Fruit fly (Drosophila melanogaster) whole organism, embryonic: ENCODE measurements around the gene holn1.

Source experiments
- Antp ChIP-seq: fragments of 200-800 bp; sonication (Bioruptor generic); optimal IDR thresholded peaks from 3 replicates; lab custom pipeline; 2016; ENCODE audit warnings: missing biosample characterization, missing genetic modification characterization
- B-H2 ChIP-seq: fragments of 200-800 bp; sonication (Bioruptor generic); optimal IDR thresholded peaks from 2 replicates; lab custom pipeline; 2018; ENCODE audit warnings: missing biosample characterization, mild to moderate bottlenecking, missing genetic modification characterization
- Bdp1 ChIP-seq: fragments of 200-800 bp; sonication (Bioruptor generic); optimal IDR thresholded peaks from 3 replicates; lab custom pipeline; 2016; ENCODE audit warnings: missing biosample characterization, missing genetic modification characterization
- CG10321 ChIP-seq: fragments of 200-800 bp; sonication (Bioruptor generic); IDR thresholded peaks from 2 replicates; pipeline ENCODE4 v1.3.6; 2022; ENCODE audit warnings: missing biosample characterization, missing genetic modification characterization
- CG10959 ChIP-seq: fragments of 200-800 bp; sonication (Bioruptor generic); IDR thresholded peaks from 2 replicates; pipeline ENCODE4 v1.3.6; 2022; ENCODE audit warnings: missing biosample characterization, missing genetic modification characterization
- CG12236 ChIP-seq: fragments of 200-800 bp; sonication (Bioruptor generic); optimal IDR thresholded peaks from 2 replicates; lab custom pipeline; 2016; ENCODE audit warnings: missing biosample characterization, missing genetic modification characterization
- CG12744 ChIP-seq: fragments of 200-800 bp; sonication (Bioruptor generic); optimal IDR thresholded peaks from 2 replicates; lab custom pipeline; 2016; ENCODE audit warnings: missing biosample characterization, missing genetic modification characterization
- CG14710 ChIP-seq: fragments of 200-800 bp; sonication (Bioruptor generic); optimal IDR thresholded peaks from 3 replicates; lab custom pipeline; 2019; ENCODE audit warnings: missing biosample characterization, mild to moderate bottlenecking, missing genetic modification characterization, moderate library complexity
- CG16779 ChIP-seq: fragments of 200-800 bp; sonication (Bioruptor generic); IDR thresholded peaks from 2 replicates; pipeline ENCODE4 v1.3.6; 2022; ENCODE audit warnings: missing biosample characterization, missing genetic modification characterization
- CG17359 ChIP-seq: fragments of 200-800 bp; sonication (Bioruptor generic); optimal IDR thresholded peaks from 3 replicates; lab custom pipeline; 2018; ENCODE audit warnings: missing biosample characterization, mild to moderate bottlenecking, missing genetic modification characterization, moderate library complexity
- CG18262 ChIP-seq: fragments of 200-800 bp; optimal IDR thresholded peaks from 3 replicates; lab custom pipeline; 2019; ENCODE audit warnings: missing biosample characterization, mild to moderate bottlenecking, missing genetic modification characterization, moderate library complexity
- CG18764 ChIP-seq: fragments of 200-800 bp; sonication (Bioruptor generic); optimal IDR thresholded peaks from 3 replicates; lab custom pipeline; 2016; ENCODE audit warnings: missing biosample characterization, missing genetic modification characterization
- CG2678 ChIP-seq: fragments of 200-800 bp; sonication (Bioruptor generic); optimal IDR thresholded peaks from 3 replicates; lab custom pipeline; 2019; ENCODE audit warnings: missing biosample characterization, mild to moderate bottlenecking, missing genetic modification characterization, moderate library complexity
- CG30020 ChIP-seq: fragments of 200-800 bp; optimal IDR thresholded peaks from 2 replicates; lab custom pipeline; 2019; ENCODE audit warnings: missing biosample characterization, mild to moderate bottlenecking, missing genetic modification characterization, moderate library complexity
- CG30431 ChIP-seq: fragments of 200-800 bp; sonication (Bioruptor generic); optimal IDR thresholded peaks from 2 replicates; lab custom pipeline; 2017; ENCODE audit warnings: missing biosample characterization, missing genetic modification characterization
- CG31388 ChIP-seq: fragments of 200-800 bp; sonication (Bioruptor generic); optimal IDR thresholded peaks from 2 replicates; lab custom pipeline; 2016; ENCODE audit warnings: missing biosample characterization, missing genetic modification characterization
- CG32532 ChIP-seq: fragments of 200-800 bp; sonication (Bioruptor generic); IDR thresholded peaks from 2 replicates; pipeline ENCODE4 v1.3.6; 2022; ENCODE audit warnings: missing biosample characterization, missing genetic modification characterization
- CG3407 ChIP-seq: fragments of 200-800 bp; sonication (Bioruptor generic); optimal IDR thresholded peaks from 2 replicates; lab custom pipeline; 2018; ENCODE audit warnings: missing biosample characterization, mild to moderate bottlenecking, missing genetic modification characterization
- CG4328 ChIP-seq: fragments of 200-800 bp; sonication (Bioruptor generic); optimal IDR thresholded peaks from 3 replicates; lab custom pipeline; 2017; ENCODE audit warnings: missing biosample characterization, missing genetic modification reagents, missing genetic modification characterization
- CG43689 ChIP-seq: fragments of 200-800 bp; sonication (Bioruptor generic); IDR thresholded peaks from 2 replicates; pipeline ENCODE4 v1.3.6; 2022; ENCODE audit warnings: missing biosample characterization, missing genetic modification characterization
- CG6272 ChIP-seq: fragments of 200-800 bp; sonication (Bioruptor generic); IDR thresholded peaks from 2 replicates; pipeline ENCODE4 v1.3.6; 2022; ENCODE audit warnings: missing biosample characterization, missing genetic modification characterization
- CG7786 ChIP-seq: fragments of 200-800 bp; sonication (Bioruptor generic); optimal IDR thresholded peaks from 2 replicates; lab custom pipeline; 2016; ENCODE audit warnings: missing biosample characterization, missing genetic modification characterization
- CG7839 ChIP-seq: fragments of 200-800 bp; sonication (Bioruptor generic); optimal IDR thresholded peaks from 3 replicates; lab custom pipeline; 2018; ENCODE audit warnings: missing biosample characterization, mild to moderate bottlenecking, missing genetic modification characterization, moderate library complexity
- CG9876 ChIP-seq: fragments of 200-800 bp; sonication (Bioruptor generic); optimal IDR thresholded peaks from 2 replicates; lab custom pipeline; 2016; ENCODE audit warnings: missing biosample characterization, missing genetic modification characterization
- Dek ChIP-seq: fragments of 200-800 bp; sonication (Bioruptor generic); optimal IDR thresholded peaks from 3 replicates; lab custom pipeline; 2019; ENCODE audit warnings: missing biosample characterization, mild to moderate bottlenecking, missing genetic modification characterization, moderate library complexity
- Gug ChIP-seq: fragments of 200-800 bp; sonication (Bioruptor generic); IDR thresholded peaks from 4 replicates; pipeline ENCODE4 v1.3.6; 2022; ENCODE audit warnings: missing biosample characterization, missing genetic modification characterization
- Lhr ChIP-seq: fragments of 200-800 bp; sonication (Bioruptor generic); optimal IDR thresholded peaks from 3 replicates; lab custom pipeline; 2017; ENCODE audit warnings: mild to moderate bottlenecking, missing biosample characterization, missing genetic modification reagents, missing genetic modification characterization
- NK7.1 ChIP-seq: fragments of 200-800 bp; sonication (Bioruptor generic); optimal IDR thresholded peaks from 3 replicates; lab custom pipeline; 2016; ENCODE audit warnings: missing biosample characterization, missing genetic modification characterization
- Nf-YC ChIP-seq: fragments of 200-800 bp; optimal IDR thresholded peaks from 3 replicates; lab custom pipeline; 2019; ENCODE audit warnings: missing biosample characterization, mild to moderate bottlenecking, missing genetic modification characterization, moderate library complexity
- NfI ChIP-seq: fragments of 200-800 bp; sonication (Bioruptor generic); optimal IDR thresholded peaks from 3 replicates; lab custom pipeline; 2018; ENCODE audit warnings: missing biosample characterization, mild to moderate bottlenecking, missing genetic modification characterization, moderate library complexity
- Oaz ChIP-seq: fragments of 200-800 bp; sonication (Bioruptor generic); IDR thresholded peaks from 2 replicates; pipeline ENCODE4 v1.3.6; 2022; ENCODE audit warnings: missing biosample characterization, missing genetic modification characterization
- Ravus ChIP-seq: fragments of 200-800 bp; sonication (Bioruptor generic); IDR thresholded peaks from 2 replicates; pipeline ENCODE4 v1.3.6; 2022; ENCODE audit warnings: missing biosample characterization, missing genetic modification characterization
- Rx ChIP-seq: fragments of 200-800 bp; sonication (Bioruptor generic); IDR thresholded peaks from 2 replicates; pipeline ENCODE4 v1.3.6; 2022; ENCODE audit warnings: missing biosample characterization, missing genetic modification characterization
- amos ChIP-seq: fragments of 200-800 bp; sonication (Bioruptor generic); IDR thresholded peaks from 2 replicates; pipeline ENCODE4 v1.3.6; 2022; ENCODE audit warnings: missing biosample characterization, missing genetic modification characterization; ENCODE audit not compliant: partially characterized antibody
- aop ChIP-seq: fragments of 200-800 bp; sonication (Bioruptor generic); IDR thresholded peaks from 2 replicates; pipeline ENCODE4 v1.3.6; 2022; ENCODE audit warnings: missing biosample characterization, missing genetic modification characterization
- ara ChIP-seq: fragments of 200-800 bp; sonication (Bioruptor generic); IDR thresholded peaks from 2 replicates; pipeline ENCODE4 v1.3.6; 2022; ENCODE audit warnings: missing biosample characterization, missing genetic modification characterization
- bab2 ChIP-seq: fragments of 200-800 bp; sonication (Bioruptor generic); optimal IDR thresholded peaks from 2 replicates; lab custom pipeline; 2016; ENCODE audit warnings: missing biosample characterization, missing genetic modification characterization
- chn ChIP-seq: fragments of 200-800 bp; sonication (Bioruptor generic); optimal IDR thresholded peaks from 2 replicates; lab custom pipeline; 2016; ENCODE audit warnings: missing biosample characterization, missing genetic modification characterization
- crol ChIP-seq: fragments of 200-800 bp; sonication (Bioruptor generic); IDR thresholded peaks from 2 replicates; pipeline ENCODE4 v1.3.6; 2022; ENCODE audit warnings: missing biosample characterization, missing genetic modification characterization
- ems ChIP-seq: fragments of 200-800 bp; sonication (Bioruptor generic); optimal IDR thresholded peaks from 3 replicates; lab custom pipeline; 2016; ENCODE audit warnings: missing biosample characterization, missing genetic modification characterization
- klu ChIP-seq: fragments of 200-800 bp; sonication (Bioruptor generic); IDR thresholded peaks from 2 replicates; pipeline ENCODE4 v1.3.6; 2022; ENCODE audit warnings: missing biosample characterization, missing genetic modification characterization
- lab ChIP-seq: fragments of 200-800 bp; sonication (Bioruptor generic); optimal IDR thresholded peaks from 3 replicates; lab custom pipeline; 2017; ENCODE audit warnings: missing biosample characterization, missing genetic modification characterization, mild to moderate bottlenecking, moderate library complexity, missing genetic modification reagents
- onecut ChIP-seq: fragments of 200-800 bp; sonication (Bioruptor generic); IDR thresholded peaks from 2 replicates; pipeline ENCODE4 v1.3.6; 2022; ENCODE audit warnings: missing biosample characterization, missing genetic modification characterization
- org-1 ChIP-seq: fragments of 200-800 bp; sonication (Bioruptor generic); optimal IDR thresholded peaks from 2 replicates; lab custom pipeline; 2017; ENCODE audit warnings: missing biosample characterization, missing genetic modification characterization
- pnt ChIP-seq: fragments of 200-800 bp; sonication (Bioruptor generic); optimal IDR thresholded peaks from 3 replicates; lab custom pipeline; 2016; ENCODE audit warnings: missing biosample characterization, missing genetic modification characterization
- pzg ChIP-seq: fragments of 200-800 bp; sonication (Bioruptor generic); optimal IDR thresholded peaks from 3 replicates; lab custom pipeline; 2018; ENCODE audit warnings: missing biosample characterization, mild to moderate bottlenecking, missing genetic modification characterization, moderate library complexity
- sens-2 ChIP-seq: fragments of 200-800 bp; sonication (Bioruptor generic); IDR thresholded peaks from 2 replicates; pipeline ENCODE4 v1.3.6; 2022; ENCODE audit warnings: missing biosample characterization, missing genetic modification characterization
- shn ChIP-seq: fragments of 200-800 bp; sonication (Bioruptor generic); optimal IDR thresholded peaks from 3 replicates; lab custom pipeline; 2016; ENCODE audit warnings: missing biosample characterization, missing genetic modification characterization
- so ChIP-seq: fragments of 200-800 bp; sonication (Bioruptor generic); IDR thresholded peaks from 3 replicates; pipeline ENCODE4 v1.3.6; 2022; ENCODE audit warnings: missing biosample characterization, missing genetic modification characterization
- vnd ChIP-seq: fragments of 200-800 bp; sonication (Bioruptor generic); IDR thresholded peaks from 3 replicates; pipeline ENCODE4 v1.3.6; 2022; ENCODE audit warnings: missing biosample characterization, missing genetic modification characterization; ENCODE audit not compliant: partially characterized antibody
- wor ChIP-seq: fragments of 200-800 bp; sonication (Bioruptor generic); IDR thresholded peaks from 2 replicates; pipeline ENCODE4 v1.3.6; 2022; ENCODE audit warnings: missing biosample characterization, missing genetic modification characterization
- zfh1 ChIP-seq: fragments of 200-800 bp; sonication (Bioruptor generic); IDR thresholded peaks from 3 replicates; pipeline ENCODE4 v1.3.6; 2022; ENCODE audit warnings: missing biosample characterization, missing genetic modification characterization

The holn1 gene

dm6 chr2L:10468388-10468787 is 32.6 kb downstream of the holn1 start (continued):
- peak; percentile 37 for TF ChIP-seq CG4328 (GFP tag; lab: Kevin White, UChicago)
- TF ChIP-seq Rx = 0 out of 2 replicates have a peak, but pooled peaks have one; percentile 39
- TF ChIP-seq CG16779 = no peak
- TF ChIP-seq onecut = peak; percentile 38; the same call in 1 of the 2 replicates
- no peak for TF ChIP-seq Dek (tag; lab: Kevin White, UChicago)
- TF ChIP-seq CG30431 (GFP tag; lab: Kevin White, UChicago) = peak; percentile 8
- no peak for TF ChIP-seq shn (GFP tag; lab: Kevin White, UChicago)
- no peak for TF ChIP-seq klu
- no peak for TF ChIP-seq pzg (GFP tag; lab: Kevin White, UChicago)
- no peak for TF ChIP-seq vnd (GFP tag; lab: Robert Waterston, UW)
- TF ChIP-seq ara = peak; percentile 66; the same call in 1 of the 2 replicates
- peak; percentile 32; the same call in 1 of the 2 replicates for TF ChIP-seq CG43689 (GFP tag; lab: Robert Waterston, UW)
- TF ChIP-seq CG9876 (GFP tag; lab: Kevin White, UChicago) = no peak
- peak; percentile 20 for TF ChIP-seq org-1
- TF ChIP-seq CG12744 (GFP tag; lab: Kevin White, UChicago) = no peak
- peak; percentile 42 for TF ChIP-seq CG7786 (GFP tag; lab: Kevin White, UChicago)
- no peak for TF ChIP-seq CG31388 (GFP tag; lab: Kevin White, UChicago)
- peak; percentile 27 for TF ChIP-seq B-H2
- TF ChIP-seq Lhr (GFP tag; lab: Kevin White, UChicago) = no peak
- no peak for TF ChIP-seq crol (GFP tag; lab: Robert Waterston, UW)
- TF ChIP-seq CG32532 (GFP tag; lab: Robert Waterston, UW) = peak; percentile 82
- peak; percentile 51; the same call in 1 of the 3 replicates for TF ChIP-seq so
- TF ChIP-seq CG18262 (tag; lab: Kevin White, UChicago) = peak; percentile 52
- TF ChIP-seq Bdp1 (GFP tag; lab: Kevin White, UChicago) = no peak
- TF ChIP-seq Oaz (GFP tag; lab: Robert Waterston, UW) = no peak
- TF ChIP-seq Ravus = no peak
- TF ChIP-seq sens-2 (GFP tag; lab: Robert Waterston, UW) = peak; percentile 29; the same call in 1 of the 2 replicates
- TF ChIP-seq CG10321 (GFP tag; lab: Robert Waterston, UW) = no peak
- peak; percentile 79 for TF ChIP-seq lab (GFP tag; lab: Kevin White, UChicago)
- TF ChIP-seq Antp (GFP tag; lab: Kevin White, UChicago) = peak; percentile 49
- no peak for TF ChIP-seq wor
- TF ChIP-seq NK7.1 (GFP tag; lab: Kevin White, UChicago) = no peak
- peak; percentile 41; the same call in 2 of the 4 replicates for TF ChIP-seq Gug (GFP tag; lab: Robert Waterston, UW)
- peak; percentile 63 for TF ChIP-seq NfI (GFP tag; lab: Kevin White, UChicago)
- peak; percentile 7 for TF ChIP-seq CG14710
- TF ChIP-seq CG17359 (tag; lab: Kevin White, UChicago) = peak; percentile 67
- no peak for TF ChIP-seq CG18764 (GFP tag; lab: Kevin White, UChicago)
- TF ChIP-seq CG12236 = no peak
- TF ChIP-seq CG3407 (GFP tag; lab: Kevin White, UChicago) = peak; percentile 31
- TF ChIP-seq pnt (GFP tag; lab: Kevin White, UChicago) = peak; percentile 16
- TF ChIP-seq CG10959 (GFP tag; lab: Robert Waterston, UW) = no peak
- peak; percentile 11 for TF ChIP-seq chn
- peak; percentile 68 for TF ChIP-seq CG7839 (tag; lab: Kevin White, UChicago)
- TF ChIP-seq bab2 = peak; percentile 26
- TF ChIP-seq zfh1 (GFP tag; lab: Robert Waterston, UW) = peak; percentile 76
- TF ChIP-seq CG2678 (tag; lab: Kevin White, UChicago) = peak; percentile 77
- peak; percentile 36 for TF ChIP-seq ems (GFP tag; lab: Kevin White, UChicago)
- TF ChIP-seq aop (GFP tag; lab: Robert Waterston, UW) = 0 out of 2 replicates have a peak, but pooled peaks have one; percentile 43
- no peak for TF ChIP-seq CG6272
- peak; percentile 35 for TF ChIP-seq Nf-YC (tag; lab: Kevin White, UChicago)
- TF ChIP-seq CG30020 = no peak
- no peak for TF ChIP-seq amos (GFP tag; lab: Robert Waterston, UW)
